Fruit fly (Drosophila melanogaster) whole organism, embryonic: Measurements from ENCODE around the gene Mccc1.

Experiments used
- C15 ChIP-seq: fragments of 200-800 bp; sonication (Bioruptor generic); IDR thresholded peaks from 3 replicates; pipeline ENCODE4 v1.3.6; 2022; ENCODE audit warnings: missing biosample characterization, missing genetic modification characterization
- CG10366 ChIP-seq: fragments of 200-800 bp; sonication (Bioruptor generic); IDR thresholded peaks from 2 replicates; pipeline ENCODE4 v1.3.6; 2022; ENCODE audit warnings: missing biosample characterization, missing genetic modification characterization
- CG10543 ChIP-seq: fragments of 200-800 bp; sonication (Bioruptor generic); optimal IDR thresholded peaks from 3 replicates; lab custom pipeline; 2017; ENCODE audit warnings: missing biosample characterization, mild to moderate bottlenecking, missing genetic modification characterization, moderate library complexity
- CG10654 ChIP-seq: fragments of 200-800 bp; sonication (Bioruptor generic); optimal IDR thresholded peaks from 2 replicates; lab custom pipeline; 2016; ENCODE audit warnings: missing biosample characterization, missing genetic modification characterization
- CG11398 ChIP-seq: fragments of 200-800 bp; sonication (Bioruptor generic); optimal IDR thresholded peaks from 2 replicates; lab custom pipeline; 2016; ENCODE audit warnings: missing biosample characterization, missing genetic modification characterization
- CG11695 ChIP-seq: fragments of 200-800 bp; sonication (Bioruptor generic); IDR thresholded peaks from 3 replicates; pipeline ENCODE4 v1.3.6; 2022; ENCODE audit warnings: missing biosample characterization, missing genetic modification characterization
- CG12299 ChIP-seq: fragments of 200-800 bp; sonication (Bioruptor generic); optimal IDR thresholded peaks from 2 replicates; lab custom pipeline; 2018; ENCODE audit warnings: missing biosample characterization, mild to moderate bottlenecking, missing genetic modification characterization
- CG12391 ChIP-seq: fragments of 200-800 bp; sonication (Bioruptor generic); optimal IDR thresholded peaks from 3 replicates; lab custom pipeline; 2018; ENCODE audit warnings: missing biosample characterization, mild to moderate bottlenecking, missing genetic modification characterization, moderate library complexity
- CG14014 ChIP-seq: fragments of 200-800 bp; sonication (Bioruptor generic); IDR thresholded peaks from 2 replicates; pipeline ENCODE4 v1.3.6; 2022; ENCODE audit warnings: missing biosample characterization, missing genetic modification characterization
- CG14710 ChIP-seq: fragments of 200-800 bp; sonication (Bioruptor generic); optimal IDR thresholded peaks from 3 replicates; lab custom pipeline; 2019; ENCODE audit warnings: missing biosample characterization, mild to moderate bottlenecking, missing genetic modification characterization, moderate library complexity
- CG14965 ChIP-seq: fragments of 200-800 bp; sonication (Bioruptor generic); optimal IDR thresholded peaks from 2 replicates; lab custom pipeline; 2016; ENCODE audit warnings: missing biosample characterization, missing genetic modification characterization, borderline replicate concordance
- CG1602 ChIP-seq: fragments of 200-800 bp; sonication (Bioruptor generic); optimal IDR thresholded peaks from 3 replicates; lab custom pipeline; 2016; ENCODE audit warnings: missing biosample characterization, missing genetic modification characterization
- CG18619 ChIP-seq: fragments of 200-800 bp; sonication (Bioruptor generic); optimal IDR thresholded peaks from 3 replicates; lab custom pipeline; 2017; ENCODE audit warnings: missing biosample characterization, mild to moderate bottlenecking, missing genetic modification characterization
- CG30020 ChIP-seq: fragments of 200-800 bp; optimal IDR thresholded peaks from 2 replicates; lab custom pipeline; 2019; ENCODE audit warnings: missing biosample characterization, mild to moderate bottlenecking, missing genetic modification characterization, moderate library complexity
- CG30403 ChIP-seq: fragments of 200-800 bp; sonication (Bioruptor generic); optimal IDR thresholded peaks from 3 replicates; lab custom pipeline; 2016; ENCODE audit warnings: missing biosample characterization, missing genetic modification characterization
- CG31224 ChIP-seq: fragments of 200-800 bp; sonication (Bioruptor generic); IDR thresholded peaks from 2 replicates; pipeline ENCODE4 v1.3.6; 2022; ENCODE audit warnings: missing biosample characterization, missing genetic modification characterization
- CG3163 ChIP-seq: fragments of 200-800 bp; sonication (Bioruptor generic); optimal IDR thresholded peaks from 3 replicates; lab custom pipeline; 2016; ENCODE audit warnings: missing biosample characterization, missing genetic modification characterization
- CG32772 ChIP-seq: fragments of 200-800 bp; sonication (Bioruptor generic); IDR thresholded peaks from 2 replicates; pipeline ENCODE4 v1.3.6; 2022; ENCODE audit warnings: missing biosample characterization, missing genetic modification characterization
- CG4730 ChIP-seq: fragments of 200-800 bp; sonication (Bioruptor generic); IDR thresholded peaks from 2 replicates; pipeline ENCODE4 v1.3.6; 2022; ENCODE audit warnings: missing biosample characterization, missing genetic modification characterization
- CG5245 ChIP-seq: fragments of 200-800 bp; sonication (Bioruptor generic); optimal IDR thresholded peaks from 3 replicates; lab custom pipeline; 2016; ENCODE audit warnings: missing biosample characterization, missing genetic modification characterization
- CG7987 ChIP-seq: fragments of 200-800 bp; sonication (Bioruptor generic); optimal IDR thresholded peaks from 2 replicates; lab custom pipeline; 2018; ENCODE audit warnings: missing biosample characterization, mild to moderate bottlenecking, missing genetic modification characterization, moderate library complexity
- CrebB ChIP-seq: fragments of 200-800 bp; sonication (Bioruptor generic); optimal IDR thresholded peaks from 3 replicates; lab custom pipeline; 2018; ENCODE audit warnings: missing biosample characterization, mild to moderate bottlenecking, missing genetic modification characterization
- D ChIP-seq, 2 experiments: fragments of 200-800 bp in 1 of 2; fragments of >200 bp in 1 of 2; sonication (Bioruptor generic) in 1 of 2; optimal IDR thresholded peaks; 2 replicates in 1 of 2; 3 replicates in 1 of 2; lab custom pipeline; 2017; ENCODE audit warnings: mild to moderate bottlenecking in 1 of 2, missing biosample characterization in 1 of 2, missing genetic modification characterization in 1 of 2, missing genetic modification reagents in 1 of 2
- Dad ChIP-seq: fragments of 200-800 bp; sonication (Bioruptor generic); optimal IDR thresholded peaks from 3 replicates; lab custom pipeline; 2016; ENCODE audit warnings: missing biosample characterization, missing genetic modification characterization
- Dbx ChIP-seq: fragments of 200-800 bp; sonication (Bioruptor generic); IDR thresholded peaks from 3 replicates; pipeline ENCODE4 v1.3.6; 2022; ENCODE audit warnings: missing biosample characterization, missing genetic modification characterization
- Doc2 ChIP-seq: fragments of 200-800 bp; sonication (Bioruptor generic); IDR thresholded peaks from 2 replicates; pipeline ENCODE4 v1.3.6; 2022; ENCODE audit warnings: missing biosample characterization, missing genetic modification characterization
- ERR ChIP-seq: fragments of 200-800 bp; sonication (Bioruptor generic); optimal IDR thresholded peaks from 2 replicates; lab custom pipeline; 2016; ENCODE audit warnings: missing biosample characterization, missing genetic modification characterization
- Eip74EF ChIP-seq, 2 experiments: fragments of 200-800 bp in 1 of 2; fragments of >200 bp in 1 of 2; sonication (Bioruptor generic) in 1 of 2; optimal IDR thresholded peaks; 2 replicates each; lab custom pipeline; 2017 to 2019; ENCODE audit warnings: missing biosample characterization in 2 of 2, missing genetic modification characterization in 2 of 2, mild to moderate bottlenecking in 1 of 2, moderate library complexity in 1 of 2
- Ets65A ChIP-seq: fragments of 200-800 bp; sonication (Bioruptor generic); peaks from one replicate; lab custom pipeline; 2016; ENCODE audit warnings: missing biosample characterization, missing genetic modification characterization
- Lim3 ChIP-seq: fragments of 200-800 bp; sonication (Bioruptor generic); IDR thresholded peaks from 2 replicates; pipeline ENCODE4 v1.3.6; 2022; ENCODE audit warnings: missing biosample characterization, missing genetic modification characterization
- MBD-R2 ChIP-seq: fragments of 200-800 bp; sonication (Bioruptor generic); IDR thresholded peaks from 2 replicates; pipeline ENCODE4 v1.3.6; 2022; ENCODE audit warnings: missing biosample characterization, missing genetic modification characterization
- Ptx1 ChIP-seq: fragments of 200-800 bp; sonication (Bioruptor generic); IDR thresholded peaks from 2 replicates; pipeline ENCODE4 v1.3.6; 2022; ENCODE audit warnings: missing biosample characterization, missing genetic modification characterization
- Sox100B ChIP-seq: fragments of 200-800 bp; sonication (Bioruptor generic); optimal IDR thresholded peaks from 3 replicates; lab custom pipeline; 2018; ENCODE audit warnings: missing biosample characterization, mild to moderate bottlenecking, missing genetic modification characterization
- Ssrp ChIP-seq: fragments of 200-800 bp; sonication (Bioruptor generic); optimal IDR thresholded peaks from 2 replicates; lab custom pipeline; 2018; ENCODE audit warnings: missing biosample characterization, mild to moderate bottlenecking, missing genetic modification characterization, moderate library complexity
- Xbp1 ChIP-seq: fragments of 200-800 bp; sonication (Bioruptor generic); optimal IDR thresholded peaks from 3 replicates; lab custom pipeline; 2016; ENCODE audit warnings: missing biosample characterization, mild to moderate bottlenecking, missing genetic modification characterization
- btn ChIP-seq: fragments of 200-800 bp; sonication (Bioruptor generic); optimal IDR thresholded peaks from 2 replicates; lab custom pipeline; 2016; ENCODE audit warnings: missing biosample characterization, missing genetic modification characterization
- cad ChIP-seq: fragments of >200 bp; optimal IDR thresholded peaks from 2 replicates; lab custom pipeline; 2017; ENCODE audit warnings: missing biosample characterization, missing genetic modification characterization
- dan ChIP-seq: fragments of 200-800 bp; sonication (Bioruptor generic); IDR thresholded peaks from 2 replicates; pipeline ENCODE4 v1.3.6; 2022; ENCODE audit warnings: missing biosample characterization, missing genetic modification characterization
- emc ChIP-seq: fragments of 200-800 bp; sonication (Bioruptor generic); optimal IDR thresholded peaks from 2 replicates; lab custom pipeline; 2016; ENCODE audit warnings: missing biosample characterization, missing genetic modification characterization
- fd64A ChIP-seq: fragments of 200-800 bp; sonication (Bioruptor generic); optimal IDR thresholded peaks from 3 replicates; lab custom pipeline; 2018; ENCODE audit warnings: missing biosample characterization, mild to moderate bottlenecking, missing genetic modification characterization
- gcm ChIP-seq: fragments of 200-800 bp; sonication (Bioruptor generic); optimal IDR thresholded peaks from 2 replicates; lab custom pipeline; 2019; ENCODE audit warnings: missing biosample characterization, mild to moderate bottlenecking, missing genetic modification characterization, moderate library complexity
- gem ChIP-seq: fragments of 200-800 bp; sonication (Bioruptor generic); optimal IDR thresholded peaks from 2 replicates; lab custom pipeline; 2019; ENCODE audit warnings: missing biosample characterization, mild to moderate bottlenecking, missing genetic modification characterization, moderate library complexity
- gsb ChIP-seq: fragments of 200-800 bp; sonication (Bioruptor generic); IDR thresholded peaks from 2 replicates; pipeline ENCODE4 v1.3.6; 2022; ENCODE audit warnings: missing biosample characterization, missing genetic modification characterization
- hb ChIP-seq: fragments of 200-800 bp; sonication (Bioruptor generic); IDR thresholded peaks from 3 replicates; pipeline ENCODE4 v1.3.6; 2022; ENCODE audit warnings: missing biosample characterization, missing genetic modification characterization; ENCODE audit not compliant: partially characterized antibody
- lmd ChIP-seq: fragments of 200-800 bp; sonication (Bioruptor generic); IDR thresholded peaks from 2 replicates; pipeline ENCODE4 v1.3.6; 2022; ENCODE audit warnings: missing biosample characterization, missing genetic modification characterization
- ranshi ChIP-seq: fragments of 200-800 bp; sonication (Bioruptor generic); IDR thresholded peaks from 2 replicates; pipeline ENCODE4 v1.3.6; 2022; ENCODE audit warnings: missing biosample characterization, missing genetic modification characterization
- rib ChIP-seq: fragments of 200-800 bp; sonication (Bioruptor generic); IDR thresholded peaks from 2 replicates; pipeline ENCODE4 v1.3.6; 2022; ENCODE audit warnings: missing biosample characterization, missing genetic modification characterization
- so ChIP-seq: fragments of 200-800 bp; sonication (Bioruptor generic); IDR thresholded peaks from 3 replicates; pipeline ENCODE4 v1.3.6; 2022; ENCODE audit warnings: missing biosample characterization, missing genetic modification characterization
- twi ChIP-seq: fragments of 200-800 bp; optimal IDR thresholded peaks from 2 replicates; lab custom pipeline; 2019; ENCODE audit warnings: missing biosample characterization, mild to moderate bottlenecking, missing genetic modification characterization, moderate library complexity
- vvl ChIP-seq: fragments of 200-800 bp; sonication (Bioruptor generic); IDR thresholded peaks from 2 replicates; pipeline ENCODE4 v1.3.6; 2022; ENCODE audit warnings: missing biosample characterization, missing genetic modification characterization
- wdn ChIP-seq: fragments of 200-800 bp; sonication (Bioruptor generic); IDR thresholded peaks from 2 replicates; pipeline ENCODE4 v1.3.6; 2022; ENCODE audit warnings: missing biosample characterization, missing genetic modification characterization

The Mccc1 gene

DNA sequence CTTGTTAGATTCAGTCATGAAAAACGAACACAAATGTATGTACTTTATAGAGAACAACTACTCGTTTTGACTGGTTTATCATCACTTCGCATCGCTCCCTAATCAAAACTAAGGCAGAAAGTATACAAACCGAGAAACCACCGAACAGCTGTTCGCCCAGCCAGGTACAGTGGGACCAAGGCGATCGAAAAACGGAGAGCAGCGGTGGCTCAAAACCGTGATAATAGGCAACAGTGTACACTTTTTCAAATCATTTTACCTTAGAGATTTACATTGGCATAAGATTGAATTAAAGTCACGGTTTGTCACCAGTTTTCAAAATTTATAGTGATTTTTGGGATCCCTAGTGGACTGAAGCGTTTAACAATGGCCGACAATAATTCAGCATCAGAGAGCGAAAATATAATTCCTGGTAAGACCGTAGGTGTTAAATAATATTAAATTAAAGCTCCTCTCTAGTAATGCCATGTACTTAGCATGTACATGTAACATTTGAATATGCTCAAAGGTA is 11.6 kb upstream of the Mccc1 start, which contains the start of the genes CG42233 and CG1971 (continued):
- TF ChIP-seq CG30403 (no peak), vvl (GFP tag; lab: Robert Waterston, UW) (peak; percentile 60; the same call in 1 of the 2 replicates), CG32772 (GFP tag; lab: Robert Waterston, UW) (no peak), CG30020 (no peak), ranshi (GFP tag; lab: Robert Waterston, UW) (0 out of 2 replicates have a peak, but pooled peaks have one; percentile 47), dan (GFP tag; lab: Robert Waterston, UW) (no peak), hb (GFP tag; lab: Robert Waterston, UW) (peak; percentile 69; the same call in 1 of the 3 replicates), CG14014 (GFP tag; lab: Robert Waterston, UW) (0 out of 2 replicates have a peak, but pooled peaks have one; percentile 19), rib (GFP tag; lab: Robert Waterston, UW) (no peak), CG12391 (tag; lab: Kevin White, UChicago) (peak; percentile 34), CG10654 (no peak), Ptx1 (GFP tag; lab: Robert Waterston, UW) (peak; percentile 53), Lim3 (no peak), gsb (GFP tag; lab: Robert Waterston, UW) (no peak), gcm (GFP tag; lab: Kevin White, UChicago) (no peak), C15 (no peak), Ets65A (peak; percentile 26), Dad (GFP tag; lab: Kevin White, UChicago) (no peak), Dbx (GFP tag; lab: Robert Waterston, UW) (no peak), gem (no peak), Sox100B (GFP tag; lab: Kevin White, UChicago) (no peak), CG10543 (GFP tag; lab: Kevin White, UChicago) (no peak), ERR (no peak), MBD-R2 (GFP tag; lab: Robert Waterston, UW) (peak; percentile 48), CG11695 (GFP tag; lab: Robert Waterston, UW) (no peak), CrebB (tag; lab: Kevin White, UChicago) (no peak), CG3163 (GFP tag; lab: Kevin White, UChicago) (no peak), btn (no peak), Ssrp (no peak), so (no peak), CG12299 (tag; lab: Kevin White, UChicago) (no peak), wdn (GFP tag; lab: Robert Waterston, UW) (no peak), CG14710 (tag; lab: Kevin White, UChicago) (peak; percentile 49), CG11398 (GFP tag; lab: Kevin White, UChicago) (no peak), Xbp1 (GFP tag; lab: Kevin White, UChicago) (peak; percentile 24), CG1602 (no peak), Eip74EF (GFP tag; optimal IDR thresholded peaks at IDR 0.05; lab: Kevin White, UChicago) (no peak), emc (GFP tag; lab: Kevin White, UChicago) (no peak), CG4730 (no peak), CG7987 (no peak), CG31224 (no peak), Doc2 (no peak), CG10366 (GFP tag; lab: Robert Waterston, UW) (no peak), CG14965 (GFP tag; lab: Kevin White, UChicago) (no peak), lmd (GFP tag; lab: Robert Waterston, UW) (0 out of 2 replicates have a peak, but pooled peaks have one; percentile 23), D (optimal IDR thresholded peaks at IDR 0.05; lab: Kevin White, UChicago) (no peak), D (GFP tag; optimal IDR thresholded peaks at IDR 0.05; lab: Kevin White, UChicago) (no peak), CG5245 (GFP tag; lab: Kevin White, UChicago) (no peak), cad (GFP tag; lab: Kevin White, UChicago) (no peak), twi (tag; lab: Kevin White, UChicago) (no peak), CG18619 (no peak), fd64A (GFP tag; lab: Kevin White, UChicago) (no peak)
